Worm (Caenorhabditis elegans): ENCODE results near the gene chdh-1.

- no peak for TF ChIP-seq nhr-77 (tag; optimal IDR thresholded peaks at IDR 0.05)
- no peak for TF ChIP-seq unc-39 (tag; optimal IDR thresholded peaks at IDR 0.05)
- TF ChIP-seq ama-1 (optimal IDR thresholded peaks at IDR 0.05) = no peak
- TF ChIP-seq fos-1 (tag; optimal IDR thresholded peaks at IDR 0.05) = no peak
Measured at ce11 chrII:8703729-8704128, 5.0 kb upstream of the chdh-1 start, which contains the start of gene ceh-7.
